Worm (Caenorhabditis elegans): ENCODE results near the gene F36F12.7.
"Not testable (repeated sequence)": the region's sequence is repeated elsewhere in the genome, so short reads cannot be mapped to it uniquely, and the experiment has no call there.

Gene F36F12.7

ce11 chrV:2135323-2135722 is 36.2 kb downstream of the F36F12.7 start:
- TF ChIP-seq nhr-12 (tag; optimal IDR thresholded peaks at IDR 0.05) (no peak), alr-1 (tag; optimal IDR thresholded peaks at IDR 0.05) (no peak), nhr-21 (tag; optimal IDR thresholded peaks at IDR 0.05) (peak; percentile 25), mbf-1 (tag; optimal IDR thresholded peaks at IDR 0.05) (no peak), unc-62 (GFP tag; optimal IDR thresholded peaks at IDR 0.05) (no peak), C34F6.9 (tag; optimal IDR thresholded peaks at IDR 0.05) (peak; percentile 24), unc-55 (GFP tag; optimal IDR thresholded peaks at IDR 0.05) (no peak), nhr-6 (tag; optimal IDR thresholded peaks at IDR 0.05) (no peak), egl-27 (tag; optimal IDR thresholded peaks at IDR 0.05) (no peak), nhr-25 (tag; optimal IDR thresholded peaks at IDR 0.05) (peak; percentile 3), lin-13 (GFP tag; optimal IDR thresholded peaks at IDR 0.05) (no peak), ceh-82 (tag; optimal IDR thresholded peaks at IDR 0.05) (no peak), snpc-4 (tag; optimal IDR thresholded peaks at IDR 0.05) (no peak), fos-1 (tag; optimal IDR thresholded peaks at IDR 0.05) (peak; percentile 42), skn-1 (tag; optimal IDR thresholded peaks at IDR 0.05) (no peak), sma-9 (GFP tag; optimal IDR thresholded peaks at IDR 0.05) (peak; percentile 71), sma-9 (tag; optimal IDR thresholded peaks at IDR 0.05) (no peak), F13H6.1 (tag; optimal IDR thresholded peaks at IDR 0.05) (peak; percentile 36), lin-11 (tag; optimal IDR thresholded peaks at IDR 0.05) (peak; percentile 31), ZK546.5 (tag; optimal IDR thresholded peaks at IDR 0.05) (no peak), gmeb-1 (tag; optimal IDR thresholded peaks at IDR 0.05) (no peak), crh-2 (tag; optimal IDR thresholded peaks at IDR 0.05) (no peak), lsy-2 (tag; optimal IDR thresholded peaks at IDR 0.05) (peak in 1 of 2 experiments; percentile 11), Y55F3AM.14 (GFP tag; optimal IDR thresholded peaks at IDR 0.05) (no peak), sma-3 (GFP tag; optimal IDR thresholded peaks at IDR 0.05) (no peak), mdl-1 (tag; optimal IDR thresholded peaks at IDR 0.05) (peak; percentile 20 to 44), nhr-129 (tag; optimal IDR thresholded peaks at IDR 0.05) (peak; percentile 87), unc-39 (tag; optimal IDR thresholded peaks at IDR 0.05) (no peak), zag-1 (tag; optimal IDR thresholded peaks at IDR 0.05) (peak; percentile 5)

- TF ChIP-seq elt-3 (tag; optimal IDR thresholded peaks at IDR 0.05) (no peak), nhr-23 (tag; optimal IDR thresholded peaks at IDR 0.05) (no peak), ztf-11 (tag; optimal IDR thresholded peaks at IDR 0.05) (no peak), nhr-12 (tag; optimal IDR thresholded peaks at IDR 0.05) (no peak)
Observed at ce11 chrV:2137010-2137409, 37.9 kb downstream of the F36F12.7 start.

- TF ChIP-seq egl-27 (tag; optimal IDR thresholded peaks at IDR 0.05) (no peak), nhr-129 (tag; optimal IDR thresholded peaks at IDR 0.05) (peak; percentile 98)
Observed at ce11 chrV:2138287-2138686, 39.1 kb downstream of the F36F12.7 start.

- TF ChIP-seq nhr-6 (tag; optimal IDR thresholded peaks at IDR 0.05), result no peak
- TF ChIP-seq nhr-21 (tag; optimal IDR thresholded peaks at IDR 0.05), result no peak
Observed at ce11 chrV:2139918-2140317, 40.8 kb downstream of the F36F12.7 start, which contains the start of gene F22F7.7. Gene F22F7.7, minus strand, starts transcription at chrV:2140042.

- TF ChIP-seq nhr-23 (tag; optimal IDR thresholded peaks at IDR 0.05); lin-11 (tag; optimal IDR thresholded peaks at IDR 0.05); ztf-1 (GFP tag; conservative IDR thresholded peaks at IDR 0.05): not testable (repeated sequence)
Observed at ce11 chrV:2144408-2144807, 45.3 kb downstream of the F36F12.7 start, which contains the start of gene F22F7.12. Gene F22F7.12, minus strand, starts transcription at chrV:2144508.

- TF ChIP-seq lin-39 (tag; optimal IDR thresholded peaks at IDR 0.05), result no peak
- no peak for TF ChIP-seq snpc-4 (tag; optimal IDR thresholded peaks at IDR 0.05)
Observed at ce11 chrV:2146044-2146443, 46.9 kb downstream of the F36F12.7 start, which contains the start of gene str-52. Gene str-52, minus strand, starts transcription at chrV:2146144.

Data from whole organism, L2 larva.